Worm (Caenorhabditis elegans) whole organism, L2 larva: ENCODE results near the gene F55C10.5.

ENCODE experiments used
- C34F6.9 ChIP-seq: fragments of 150-350 bp; optimal IDR thresholded peaks from 2 replicates; lab custom pipeline; 2014; ENCODE audit warnings: missing biosample characterization, missing genetic modification characterization
- F13H6.1 ChIP-seq: sonication (generic microtip); optimal IDR thresholded peaks from 2 replicates; lab custom pipeline; 2016; ENCODE audit warnings: missing genetic modification characterization, missing compliant biosample characterization
- aly-2 ChIP-seq: fragments of 150-350 bp; optimal IDR thresholded peaks from 2 replicates; lab custom pipeline; 2014; ENCODE audit warnings: missing biosample characterization, missing genetic modification characterization
- dmd-4 ChIP-seq: sonication (generic microtip); optimal IDR thresholded peaks from 2 replicates; lab custom pipeline; 2017; ENCODE audit warnings: missing biosample characterization, missing genetic modification characterization
- lin-11 ChIP-seq: fragments of 150-350 bp; sonication (generic microtip); optimal IDR thresholded peaks from 2 replicates; lab custom pipeline; 2014; ENCODE audit warnings: missing biosample characterization, missing genetic modification characterization, inconsistent platforms, mixed read lengths
- nhr-12 ChIP-seq: fragments of 150-350 bp; optimal IDR thresholded peaks from 2 replicates; lab custom pipeline; 2014; ENCODE audit warnings: missing biosample characterization, missing genetic modification characterization
- sem-4 ChIP-seq: fragments of 150-350 bp; optimal IDR thresholded peaks from 2 replicates; lab custom pipeline; 2014; ENCODE audit warnings: missing biosample characterization, missing genetic modification reagents, missing genetic modification characterization
- skn-1 ChIP-seq: sonication (generic microtip); optimal IDR thresholded peaks from 2 replicates; lab custom pipeline; 2017; ENCODE audit warnings: missing biosample characterization, missing genetic modification characterization
- sma-9 ChIP-seq, 2 experiments: fragments of 150-350 bp in 1 of 2; sonication (generic microtip) in 1 of 2; optimal IDR thresholded peaks; 2 replicates each; lab custom pipeline; 2014 to 2016; ENCODE audit warnings: missing genetic modification characterization in 2 of 2, mild to moderate bottlenecking in 1 of 2, missing biosample characterization in 1 of 2, missing compliant biosample characterization in 1 of 2, missing genetic modification reagents in 1 of 2, moderate library complexity in 1 of 2
- unc-55 ChIP-seq: fragments of 150-350 bp; sonication (generic microtip); optimal IDR thresholded peaks from 3 replicates; lab custom pipeline; 2014; ENCODE audit warnings: missing biosample characterization, missing genetic modification reagents, missing genetic modification characterization
- unc-62 ChIP-seq: fragments of 150-350 bp; optimal IDR thresholded peaks from 2 replicates; lab custom pipeline; 2014; ENCODE audit warnings: missing biosample characterization, missing genetic modification reagents, missing genetic modification characterization
- zag-1 ChIP-seq: fragments of 150-350 bp; optimal IDR thresholded peaks from 2 replicates; lab custom pipeline; 2014; ENCODE audit warnings: missing biosample characterization, missing genetic modification characterization
- ztf-1 ChIP-seq: fragments of 200-800 bp; sonication (Bioruptor generic); conservative IDR thresholded peaks from 2 replicates; pipeline ENCODE4 v1.3.6; 2022; ENCODE audit warnings: missing genetic modification characterization, missing compliant biosample characterization

The F55C10.5 gene

DNA sequence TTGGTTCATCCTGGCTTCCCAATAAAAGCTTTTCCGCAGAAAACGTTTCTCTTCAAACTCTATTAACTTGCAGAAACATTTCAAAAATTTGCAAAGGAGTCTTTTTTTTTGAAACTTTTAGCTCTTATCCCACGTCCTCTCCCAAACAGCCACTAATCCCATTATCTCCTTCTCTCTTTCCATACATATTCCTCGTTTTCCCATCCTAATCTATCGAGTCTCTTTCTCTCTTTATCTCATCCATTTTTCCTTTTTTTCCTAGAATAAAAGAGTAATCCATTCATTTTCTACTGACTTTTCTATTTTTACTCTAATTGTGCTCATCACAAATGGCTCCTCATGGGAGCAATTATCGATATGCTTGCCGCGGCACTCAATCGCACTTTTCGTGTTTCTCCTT lies 45.8 kb downstream of the F55C10.5 start:
- TF ChIP-seq C34F6.9 (tag; lab: Kevin White, UChicago), result peak; percentile 36
- peak; percentile 43 for TF ChIP-seq zag-1 (tag; lab: Kevin White, UChicago)
- TF ChIP-seq sma-9 (GFP tag; optimal IDR thresholded peaks at IDR 0.05; lab: Kevin White, UChicago), result no peak
- no peak for TF ChIP-seq sma-9 (tag; optimal IDR thresholded peaks at IDR 0.05; lab: Kevin White, UChicago)
- no peak for TF ChIP-seq aly-2 (tag; lab: Kevin White, UChicago)

DNA sequence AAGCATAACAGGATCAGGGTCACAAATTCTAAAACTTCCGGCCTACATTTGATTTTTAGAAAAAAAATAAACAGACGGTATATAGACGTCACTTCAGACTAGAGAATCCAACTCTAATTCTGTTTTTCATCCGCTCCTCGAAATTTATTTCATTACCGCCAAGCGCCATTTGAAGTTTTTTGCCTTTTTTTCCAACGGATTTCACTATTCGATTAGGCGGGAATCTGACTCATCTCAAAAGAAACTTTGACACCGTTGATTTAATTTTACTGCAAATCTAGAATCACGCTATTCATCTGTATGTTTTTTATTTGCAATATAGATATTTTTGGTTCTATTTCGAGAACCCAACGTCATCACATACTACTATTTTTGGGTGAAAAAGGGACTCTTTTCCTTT lies 47.9 kb downstream of the F55C10.5 start:
- TF ChIP-seq ztf-1 (GFP tag; lab: Robert Waterston, UW) (no peak), unc-62 (GFP tag; lab: Kevin White, UChicago) (no peak), nhr-12 (tag; lab: Kevin White, UChicago) (no peak), dmd-4 (tag; lab: Kevin White, UChicago) (no peak), skn-1 (tag; lab: Kevin White, UChicago) (no peak), lin-11 (tag; lab: Kevin White, UChicago) (no peak), sem-4 (tag; lab: Kevin White, UChicago) (no peak), unc-55 (GFP tag; lab: Kevin White, UChicago) (no peak), F13H6.1 (tag; lab: Kevin White, UChicago) (no peak)
